Fruit fly (Drosophila melanogaster) whole organism, prepupa: ENCODE data around the gene Ssadh.

Source experiments
- Blimp-1 ChIP-seq: fragments of 200-800 bp; sonication (Bioruptor generic); optimal IDR thresholded peaks from 3 replicates; lab custom pipeline; 2017; ENCODE audit warnings: missing biosample characterization, missing genetic modification characterization, mild to moderate bottlenecking, moderate library complexity, missing genetic modification reagents
- CG11902 ChIP-seq: fragments of 200-800 bp; sonication (Bioruptor generic); optimal IDR thresholded peaks from 3 replicates; lab custom pipeline; 2016; ENCODE audit warnings: missing biosample characterization, missing genetic modification characterization
- CG4318 ChIP-seq: fragments of 200-800 bp; sonication (Bioruptor generic); optimal IDR thresholded peaks from 3 replicates; lab custom pipeline; 2017; ENCODE audit warnings: missing biosample characterization, mild to moderate bottlenecking, missing genetic modification characterization
- Eip75B ChIP-seq: fragments of 200-800 bp; sonication (Bioruptor generic); optimal IDR thresholded peaks from 3 replicates; lab custom pipeline; 2016; ENCODE audit warnings: missing biosample characterization, missing genetic modification characterization
- Ets21C ChIP-seq: fragments of 200-800 bp; sonication (Bioruptor generic); optimal IDR thresholded peaks from 3 replicates; lab custom pipeline; 2016; ENCODE audit warnings: missing biosample characterization, missing genetic modification characterization
- Gug ChIP-seq: fragments of 200-800 bp; sonication (Bioruptor generic); IDR thresholded peaks from 2 replicates; pipeline ENCODE4 v1.3.6; 2022; ENCODE audit warnings: missing biosample characterization, missing genetic modification characterization
- Hr38 ChIP-seq: sonication (Bioruptor generic); optimal IDR thresholded peaks from 2 replicates; lab custom pipeline; 2016; ENCODE audit warnings: missing biosample characterization, missing genetic modification characterization
- Lpt ChIP-seq: fragments of 200-800 bp; sonication (Bioruptor generic); optimal IDR thresholded peaks from 3 replicates; lab custom pipeline; 2016; ENCODE audit warnings: missing biosample characterization, missing genetic modification characterization
- cyc ChIP-seq: fragments of 200-800 bp; sonication (Bioruptor generic); optimal IDR thresholded peaks from 3 replicates; lab custom pipeline; 2016; ENCODE audit warnings: missing biosample characterization, missing genetic modification characterization
- dsx ChIP-seq: fragments of 200-800 bp; optimal IDR thresholded peaks from 3 replicates; lab custom pipeline; 2019; ENCODE audit warnings: missing biosample characterization, mild to moderate bottlenecking, missing genetic modification characterization, moderate library complexity; ENCODE audit not compliant: poor library complexity, severe bottlenecking
- esn ChIP-seq: fragments of 200-800 bp; sonication (Bioruptor generic); optimal IDR thresholded peaks from 2 replicates; lab custom pipeline; 2016; ENCODE audit warnings: missing biosample characterization, mild to moderate bottlenecking, missing genetic modification characterization, moderate library complexity
- net ChIP-seq: fragments of 200-800 bp; sonication (Bioruptor generic); optimal IDR thresholded peaks from 3 replicates; lab custom pipeline; 2016; ENCODE audit warnings: missing biosample characterization, missing genetic modification characterization
- pdm3 ChIP-seq: fragments of 200-800 bp; sonication (Bioruptor generic); optimal IDR thresholded peaks from 3 replicates; lab custom pipeline; 2016; ENCODE audit warnings: missing biosample characterization, missing genetic modification characterization
- vri ChIP-seq: fragments of 200-800 bp; sonication (Bioruptor generic); optimal IDR thresholded peaks from 3 replicates; lab custom pipeline; 2016; ENCODE audit warnings: missing biosample characterization, mild to moderate bottlenecking, missing genetic modification characterization

- TF ChIP-seq pdm3 (GFP tag; lab: Kevin White, UChicago) (peak; percentile 63), Blimp-1 (peak; percentile 20), Gug (no peak), cyc (GFP tag; lab: Kevin White, UChicago) (peak; percentile 71), Hr38 (no peak), vri (GFP tag; lab: Kevin White, UChicago) (peak; percentile 71), CG4318 (GFP tag; lab: Kevin White, UChicago) (no peak), Lpt (no peak), esn (GFP tag; lab: Kevin White, UChicago) (peak; percentile 84), net (GFP tag; lab: Kevin White, UChicago) (peak; percentile 42), dsx (GFP tag; lab: Kevin White, UChicago) (peak; percentile 68), CG11902 (peak; percentile 10), Ets21C (GFP tag; lab: Kevin White, UChicago) (peak; percentile 55), Eip75B (peak; percentile 68)
Observed at dm6 chr3R:25637294-25638174, 10.8 kb upstream of the Ssadh start, which contains the start of gene jigr1.
